Worm (Caenorhabditis elegans): ENCODE results near the gene F52H2.1.

DNA sequence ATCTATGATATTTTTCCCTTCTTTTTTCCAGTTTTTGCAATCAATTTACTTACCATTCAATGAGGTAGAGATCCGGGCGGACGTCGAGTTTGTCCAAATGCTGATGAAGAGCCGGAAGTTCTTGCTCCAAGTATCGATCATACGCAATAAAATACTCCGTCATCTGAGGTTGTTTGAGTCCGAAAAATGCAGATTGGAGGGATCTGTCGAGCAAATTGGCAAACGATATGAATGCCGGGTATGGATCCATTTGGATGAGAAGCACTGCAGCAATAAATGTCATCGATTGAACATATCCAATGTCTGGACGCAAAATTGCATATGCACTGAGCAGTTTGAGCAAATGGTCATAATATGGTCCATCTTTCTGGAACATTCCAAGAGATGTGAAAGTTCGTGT, 45.7 kb upstream of the F52H2.1 start:
- TF ChIP-seq ama-1 (optimal IDR thresholded peaks at IDR 0.05) (no peak), ttx-3 (tag; optimal IDR thresholded peaks at IDR 0.05) (no peak), odd-2 (tag; optimal IDR thresholded peaks at IDR 0.05) (no peak), fkh-6 (tag; optimal IDR thresholded peaks at IDR 0.05) (no peak), F13H6.1 (tag; optimal IDR thresholded peaks at IDR 0.05) (no peak)
